Fruit fly (Drosophila melanogaster) S2 (cell line): ENCODE measurements around the gene CG15818.

Source experiments
- CG8478 ChIP-seq: fragments of >200 bp; optimal IDR thresholded peaks from 2 replicates; lab custom pipeline; 2018
- CTCF ChIP-seq, 2 experiments: fragments of >200 bp; optimal IDR thresholded peaks; 2 replicates each; lab custom pipeline; 2018

Gene CG15818

dm6 chr2L:7410609-7411008 lies at the start of gene CG15818:
CG15818 (plus strand) TSS chr2L:7410909.
- no peak for TF ChIP-seq CG8478
- TF ChIP-seq CTCF (optimal IDR thresholded peaks at IDR 0.05; lab: Kevin White, UChicago), result no peak

- TF ChIP-seq CG8478 (no peak), CTCF (optimal IDR thresholded peaks at IDR 0.05; lab: Kevin White, UChicago) (no peak)
Observed at dm6 chr2L:7363079-7363478, 47.6 kb upstream of the CG15818 start, which contains the start of gene Wnt10. Wnt10 (plus strand) TSS chr2L:7363379.

- no peak for TF ChIP-seq CG8478
- no peak for TF ChIP-seq CTCF (optimal IDR thresholded peaks at IDR 0.05; lab: Kevin White, UChicago)
Observed at dm6 chr2L:7376157-7376556, 34.6 kb upstream of the CG15818 start.

dm6 chr2L:7377402-7377801 lies 33.3 kb upstream of the CG15818 start, which contains the start of gene ninaC:
ninaC (plus strand) TSS chr2L:7377702.
- TF ChIP-seq CG8478, result no peak

dm6 chr2L:7386555-7387420 lies 23.9 kb upstream of the CG15818 start:
- TF ChIP-seq CG8478 (no peak), CTCF (optimal IDR thresholded peaks at IDR 0.05; lab: Kevin White, UChicago) (no peak)

dm6 chr2L:7387813-7388558 lies 22.7 kb upstream of the CG15818 start, which contains the start of the genes CG5149 and gudu:
CG5149 (minus strand) TSS chr2L:7388253.
gudu (plus strand) TSS chr2L:7388508.
- TF ChIP-seq CG8478, result no peak
- TF ChIP-seq CTCF (optimal IDR thresholded peaks at IDR 0.05; lab: Kevin White, UChicago), result peak; percentile 80 to 81

dm6 chr2L:7395813-7396212 lies 14.9 kb upstream of the CG15818 start:
- TF ChIP-seq CG8478 (no peak), CTCF (optimal IDR thresholded peaks at IDR 0.05; lab: Kevin White, UChicago) (no peak)

dm6 chr2L:7396962-7397361 lies 13.7 kb upstream of the CG15818 start:
- TF ChIP-seq CG8478, result no peak
- no peak for TF ChIP-seq CTCF (optimal IDR thresholded peaks at IDR 0.05; lab: Kevin White, UChicago)

- TF ChIP-seq CG8478 (no peak), CTCF (optimal IDR thresholded peaks at IDR 0.05; lab: Kevin White, UChicago) (no peak)
Observed at dm6 chr2L:7397746-7398145, 13.0 kb upstream of the CG15818 start.

- no peak for TF ChIP-seq CG8478
- no peak for TF ChIP-seq CTCF (optimal IDR thresholded peaks at IDR 0.05; lab: Kevin White, UChicago)
Observed at dm6 chr2L:7398528-7398927, 12.2 kb upstream of the CG15818 start, which contains the start of gene CG5160. CG5160 (minus strand) TSS chr2L:7398750.

- TF ChIP-seq CG8478 (no peak), CTCF (optimal IDR thresholded peaks at IDR 0.05; lab: Kevin White, UChicago) (no peak)
Observed at dm6 chr2L:7401025-7401424, 9.7 kb upstream of the CG15818 start, which contains the start of gene CG5171. CG5171 (plus strand) TSS chr2L:7401335.

- TF ChIP-seq CG8478, result no peak
Observed at dm6 chr2L:7401627-7402026, 9.1 kb upstream of the CG15818 start.

- no peak for TF ChIP-seq CTCF (optimal IDR thresholded peaks at IDR 0.05; lab: Kevin White, UChicago)
- no peak for TF ChIP-seq CG8478
Observed at dm6 chr2L:7404923-7405322, 5.8 kb upstream of the CG15818 start, which contains the start of gene CG5177. CG5177 (plus strand) TSS chr2L:7405227.

- TF ChIP-seq CG8478 (no peak), CTCF (optimal IDR thresholded peaks at IDR 0.05; lab: Kevin White, UChicago) (no peak)
Observed at dm6 chr2L:7407638-7408037, 3.1 kb upstream of the CG15818 start.

- TF ChIP-seq CG8478 (no peak), CTCF (optimal IDR thresholded peaks at IDR 0.05; lab: Kevin White, UChicago) (no peak)
Observed at dm6 chr2L:7409007-7409406, 1.7 kb upstream of the CG15818 start.

- TF ChIP-seq CTCF (optimal IDR thresholded peaks at IDR 0.05; lab: Kevin White, UChicago) (no peak), CG8478 (no peak)
Observed at dm6 chr2L:7409602-7410001, 1.1 kb upstream of the CG15818 start, which contains the start of gene CG5181. CG5181 (minus strand) TSS chr2L:7409809.
